Fruit fly (Drosophila melanogaster): ENCODE data around the gene MED24.

MED24 gene

dm6 chr3L:8197779-8198279, 6.8 kb downstream of the MED24 start, which contains the start of the genes UbcE2M and Dhps (continued):
- TF ChIP-seq Hr51 (GFP tag; optimal IDR thresholded peaks at IDR 0.05) (peak in 1 of 2 experiments; percentile 62), zf30C (GFP tag; optimal IDR thresholded peaks at IDR 0.05) (no peak), z (GFP tag; IDR thresholded peaks at IDR 0.05) (no peak), Dfd (GFP tag; optimal IDR thresholded peaks at IDR 0.05) (no peak), D19A (tag; optimal IDR thresholded peaks at IDR 0.05) (no peak), CG7372 (GFP tag; IDR thresholded peaks at IDR 0.05) (0 out of 2 replicates have a peak, but pooled peaks have one; percentile 32), TFAM (GFP tag; optimal IDR thresholded peaks at IDR 0.05) (no peak), CG14050 (GFP tag; IDR thresholded peaks at IDR 0.05) (peak; percentile 46; the same call in 1 of the 3 replicates), cwo (GFP tag; optimal IDR thresholded peaks at IDR 0.05) (peak; percentile 57), CG4617 (GFP tag; optimal IDR thresholded peaks at IDR 0.05; ENCODE audit: borderline replicate concordance) (peak; percentile 65), CG10267 (tag; optimal IDR thresholded peaks at IDR 0.05) (peak; percentile 95), CG7786 (GFP tag; optimal IDR thresholded peaks at IDR 0.05) (peak; percentile 30), ranshi (GFP tag; IDR thresholded peaks at IDR 0.05) (peak; percentile 56; the same call in 1 of the 2 replicates), tio (GFP tag; optimal IDR thresholded peaks at IDR 0.05) (no peak), H15 (GFP tag; IDR thresholded peaks at IDR 0.05) (peak; percentile 59; the same call in 1 of the 3 replicates), CG12744 (GFP tag; optimal IDR thresholded peaks at IDR 0.05) (peak; percentile 11), Lim3 (GFP tag; IDR thresholded peaks at IDR 0.05) (no peak), Opbp (GFP tag; IDR thresholded peaks at IDR 0.05; ENCODE audit: partially characterized antibody) (peak; percentile 76; the same call in 2 of the 3 replicates), CG34376 (GFP tag; optimal IDR thresholded peaks at IDR 0.05) (peak; percentile 11), ham (GFP tag; IDR thresholded peaks at IDR 0.05) (no peak), jumu (GFP tag; optimal IDR thresholded peaks at IDR 0.05) (peak; percentile 43), Mad (GFP tag; optimal IDR thresholded peaks at IDR 0.05) (no peak), unpg (GFP tag; optimal IDR thresholded peaks at IDR 0.05) (peak; percentile 66), CG16815 (GFP tag; optimal IDR thresholded peaks at IDR 0.05) (peak; percentile 69), CG17568 (GFP tag; optimal IDR thresholded peaks at IDR 0.05) (no peak), CG33213 (GFP tag; optimal IDR thresholded peaks at IDR 0.05) (no peak), sima (GFP tag; optimal IDR thresholded peaks at IDR 0.05) (no peak), sisA (GFP tag; IDR thresholded peaks at IDR 0.05) (peak; percentile 65), wek (GFP tag; optimal IDR thresholded peaks at IDR 0.05) (no peak), inv (GFP tag; IDR thresholded peaks at IDR 0.05; ENCODE audit: partially characterized antibody) (peak; percentile 70), CG17328 (GFP tag; IDR thresholded peaks at IDR 0.05) (no peak), CG15073 (GFP tag; optimal IDR thresholded peaks at IDR 0.05) (no peak)

dm6 chr3L:8202317-8202842, 11.3 kb downstream of the MED24 start, which contains the start of the genes CG7366 and CG13679:
CG7366 (minus strand) TSS chr3L:8202417.
CG13679 (plus strand) TSS chr3L:8202792.
- TF ChIP-seq lbe (GFP tag; optimal IDR thresholded peaks at IDR 0.05) (no peak), Sox100B (GFP tag; optimal IDR thresholded peaks at IDR 0.05) (no peak), CG6272 (GFP tag; IDR thresholded peaks at IDR 0.05) (no peak), CG15011 (GFP tag; optimal IDR thresholded peaks at IDR 0.05) (no peak), CG15269 (tag; optimal IDR thresholded peaks at IDR 0.05) (no peak), CG10431 (GFP tag; optimal IDR thresholded peaks at IDR 0.05) (no peak), CG34376 (GFP tag; optimal IDR thresholded peaks at IDR 0.05) (no peak), lmd (GFP tag; IDR thresholded peaks at IDR 0.05) (no peak), shn (GFP tag; optimal IDR thresholded peaks at IDR 0.05) (no peak), Dip3 (GFP tag; optimal IDR thresholded peaks at IDR 0.05) (no peak), CG10209 (GFP tag; optimal IDR thresholded peaks at IDR 0.05) (no peak), CG8478 (optimal IDR thresholded peaks at IDR 0.05) (no peak), CG11723 (GFP tag; optimal IDR thresholded peaks at IDR 0.05) (no peak), ssp (GFP tag; IDR thresholded peaks at IDR 0.05) (no peak), CG13424 (tag; optimal IDR thresholded peaks at IDR 0.05) (no peak), gt (GFP tag; IDR thresholded peaks at IDR 0.05) (no peak), sd (tag; optimal IDR thresholded peaks at IDR 0.05) (no peak), otp (GFP tag; IDR thresholded peaks at IDR 0.05) (no peak), CG7372 (GFP tag; IDR thresholded peaks at IDR 0.05) (no peak), Blimp-1 (GFP tag; optimal IDR thresholded peaks at IDR 0.05) (no peak)

All from whole organism, embryonic.